Fruit fly (Drosophila melanogaster) whole organism, embryonic: ENCODE measurements around the gene CG15141.

Source experiments
- ATbp ChIP-seq: fragments of 200-800 bp; sonication (Bioruptor generic); optimal IDR thresholded peaks from 2 replicates; lab custom pipeline; 2017; ENCODE audit warnings: missing biosample characterization, mild to moderate bottlenecking, missing genetic modification characterization, missing genetic modification reagents
- Antp ChIP-seq: fragments of 200-800 bp; sonication (Bioruptor generic); optimal IDR thresholded peaks from 3 replicates; lab custom pipeline; 2016; ENCODE audit warnings: missing biosample characterization, missing genetic modification characterization
- BEAF-32 ChIP-seq: fragments of 200-800 bp; sonication (Bioruptor generic); optimal IDR thresholded peaks from 3 replicates; lab custom pipeline; 2017; ENCODE audit warnings: missing biosample characterization, missing genetic modification characterization, mild to moderate bottlenecking, moderate library complexity, missing genetic modification reagents
- CG10274 ChIP-seq: fragments of 200-800 bp; sonication (Bioruptor generic); optimal IDR thresholded peaks from 3 replicates; lab custom pipeline; 2017; ENCODE audit warnings: missing biosample characterization, mild to moderate bottlenecking, missing genetic modification characterization
- CG10366 ChIP-seq: fragments of 200-800 bp; sonication (Bioruptor generic); IDR thresholded peaks from 2 replicates; pipeline ENCODE4 v1.3.6; 2022; ENCODE audit warnings: missing biosample characterization, missing genetic modification characterization
- CG10431 ChIP-seq: fragments of 200-800 bp; sonication (Bioruptor generic); optimal IDR thresholded peaks from 3 replicates; lab custom pipeline; 2018; ENCODE audit warnings: missing biosample characterization, mild to moderate bottlenecking, missing genetic modification characterization
- CG10565 ChIP-seq: fragments of 200-800 bp; sonication (Bioruptor generic); optimal IDR thresholded peaks from 3 replicates; lab custom pipeline; 2016; ENCODE audit warnings: missing biosample characterization, mild to moderate bottlenecking, missing genetic modification characterization
- CG11093 ChIP-seq: fragments of 200-800 bp; sonication (Bioruptor generic); IDR thresholded peaks from 3 replicates; pipeline ENCODE4 v1.3.6; 2022; ENCODE audit warnings: missing biosample characterization, missing genetic modification characterization
- CG11695 ChIP-seq: fragments of 200-800 bp; sonication (Bioruptor generic); IDR thresholded peaks from 3 replicates; pipeline ENCODE4 v1.3.6; 2022; ENCODE audit warnings: missing biosample characterization, missing genetic modification characterization
- CG12236 ChIP-seq: fragments of 200-800 bp; sonication (Bioruptor generic); optimal IDR thresholded peaks from 2 replicates; lab custom pipeline; 2016; ENCODE audit warnings: missing biosample characterization, missing genetic modification characterization
- CG13296 ChIP-seq: fragments of 200-800 bp; sonication (Bioruptor generic); optimal IDR thresholded peaks from 3 replicates; lab custom pipeline; 2018; ENCODE audit warnings: missing biosample characterization, mild to moderate bottlenecking, missing genetic modification characterization
- CG14014 ChIP-seq: fragments of 200-800 bp; sonication (Bioruptor generic); IDR thresholded peaks from 2 replicates; pipeline ENCODE4 v1.3.6; 2022; ENCODE audit warnings: missing biosample characterization, missing genetic modification characterization
- CG14050 ChIP-seq: fragments of 200-800 bp; sonication (Bioruptor generic); IDR thresholded peaks from 3 replicates; pipeline ENCODE4 v1.3.6; 2022; ENCODE audit warnings: missing biosample characterization, missing genetic modification characterization
- CG14965 ChIP-seq: fragments of 200-800 bp; sonication (Bioruptor generic); optimal IDR thresholded peaks from 2 replicates; lab custom pipeline; 2016; ENCODE audit warnings: missing biosample characterization, missing genetic modification characterization, borderline replicate concordance
- CG15269 ChIP-seq: fragments of 200-800 bp; sonication (Bioruptor generic); optimal IDR thresholded peaks from 2 replicates; lab custom pipeline; 2018; ENCODE audit warnings: missing biosample characterization, mild to moderate bottlenecking, missing genetic modification characterization, moderate library complexity
- CG16815 ChIP-seq: fragments of 200-800 bp; sonication (Bioruptor generic); optimal IDR thresholded peaks from 3 replicates; lab custom pipeline; 2017; ENCODE audit warnings: missing biosample characterization, mild to moderate bottlenecking, missing genetic modification characterization
- CG17385 ChIP-seq: fragments of 200-800 bp; sonication (Bioruptor generic); optimal IDR thresholded peaks from 3 replicates; lab custom pipeline; 2018; ENCODE audit warnings: missing biosample characterization, mild to moderate bottlenecking, missing genetic modification characterization
- CG1792 ChIP-seq: fragments of 200-800 bp; sonication (Bioruptor generic); optimal IDR thresholded peaks from 2 replicates; lab custom pipeline; 2016; ENCODE audit warnings: missing biosample characterization, missing genetic modification characterization
- CG7745 ChIP-seq: fragments of 200-800 bp; sonication (Bioruptor generic); optimal IDR thresholded peaks from 2 replicates; lab custom pipeline; 2018; ENCODE audit warnings: missing biosample characterization, mild to moderate bottlenecking, missing genetic modification characterization, moderate library complexity
- CG8924 ChIP-seq: fragments of 200-800 bp; optimal IDR thresholded peaks from 3 replicates; lab custom pipeline; 2019; ENCODE audit warnings: missing biosample characterization, mild to moderate bottlenecking, missing genetic modification characterization, moderate library complexity
- CG8944 ChIP-seq: fragments of 200-800 bp; sonication (Bioruptor generic); optimal IDR thresholded peaks from 3 replicates; lab custom pipeline; 2016; ENCODE audit warnings: missing biosample characterization, missing genetic modification characterization
- Dip3 ChIP-seq: fragments of 200-800 bp; sonication (Bioruptor generic); optimal IDR thresholded peaks from 3 replicates; lab custom pipeline; 2016; ENCODE audit warnings: missing biosample characterization, missing genetic modification characterization
- E2f1 ChIP-seq: fragments of 200-800 bp; sonication (Bioruptor generic); IDR thresholded peaks from 2 replicates; pipeline ENCODE4 v1.3.6; 2022; ENCODE audit warnings: missing biosample characterization, missing genetic modification characterization
- Eip74EF ChIP-seq, 2 experiments: fragments of 200-800 bp in 1 of 2; fragments of >200 bp in 1 of 2; sonication (Bioruptor generic) in 1 of 2; optimal IDR thresholded peaks; 2 replicates each; lab custom pipeline; 2017 to 2019; ENCODE audit warnings: missing biosample characterization in 2 of 2, missing genetic modification characterization in 2 of 2, mild to moderate bottlenecking in 1 of 2, moderate library complexity in 1 of 2
- Mes4 ChIP-seq: fragments of 200-800 bp; sonication (Bioruptor generic); optimal IDR thresholded peaks from 2 replicates; lab custom pipeline; 2016; ENCODE audit warnings: missing biosample characterization, missing genetic modification characterization
- Mrtf ChIP-seq: fragments of 200-800 bp; sonication (Bioruptor generic); IDR thresholded peaks from 3 replicates; pipeline ENCODE4 v1.3.6; 2022; ENCODE audit warnings: missing biosample characterization, missing genetic modification characterization
- Poxn ChIP-seq: fragments of 200-800 bp; sonication (Bioruptor generic); IDR thresholded peaks from 2 replicates; pipeline ENCODE4 v1.3.6; 2022; ENCODE audit warnings: missing biosample characterization, missing genetic modification characterization
- Rfx ChIP-seq: fragments of 200-800 bp; sonication (Bioruptor generic); IDR thresholded peaks from 2 replicates; pipeline ENCODE4 v1.3.6; 2022; ENCODE audit warnings: missing biosample characterization, missing genetic modification characterization
- Stat92E ChIP-seq, 3 experiments: fragments of >200 bp in 2 of 3; fragments of 200-800 bp in 1 of 3; sonication (Bioruptor generic) in 1 of 3; optimal IDR thresholded peaks; 2 replicates each; lab custom pipeline; 2017 to 2019; ENCODE audit warnings: missing biosample characterization in 3 of 3, missing genetic modification characterization in 3 of 3, mild to moderate bottlenecking in 1 of 3, moderate library complexity in 1 of 3
- TFAM ChIP-seq: fragments of 200-800 bp; sonication (Bioruptor generic); optimal IDR thresholded peaks from 2 replicates; lab custom pipeline; 2017; ENCODE audit warnings: missing biosample characterization, missing genetic modification characterization, inconsistent platforms
- ase ChIP-seq: fragments of 200-800 bp; sonication (Bioruptor generic); IDR thresholded peaks from 3 replicates; pipeline ENCODE4 v1.3.6; 2022; ENCODE audit warnings: missing biosample characterization, missing genetic modification characterization
- bab2 ChIP-seq: fragments of 200-800 bp; sonication (Bioruptor generic); optimal IDR thresholded peaks from 2 replicates; lab custom pipeline; 2016; ENCODE audit warnings: missing biosample characterization, missing genetic modification characterization
- da ChIP-seq: fragments of 200-800 bp; sonication (Bioruptor generic); optimal IDR thresholded peaks from 2 replicates; lab custom pipeline; 2016; ENCODE audit warnings: missing biosample characterization, missing genetic modification characterization
- ftz-f1 ChIP-seq: fragments of 200-800 bp; sonication (Bioruptor generic); optimal IDR thresholded peaks from 2 replicates; lab custom pipeline; 2016; ENCODE audit warnings: missing biosample characterization, missing genetic modification characterization
- gem ChIP-seq: fragments of 200-800 bp; sonication (Bioruptor generic); optimal IDR thresholded peaks from 2 replicates; lab custom pipeline; 2019; ENCODE audit warnings: missing biosample characterization, mild to moderate bottlenecking, missing genetic modification characterization, moderate library complexity
- grau ChIP-seq: fragments of 200-800 bp; optimal IDR thresholded peaks from 3 replicates; lab custom pipeline; 2019; ENCODE audit warnings: missing biosample characterization, mild to moderate bottlenecking, missing genetic modification characterization, moderate library complexity
- gro ChIP-seq: fragments of 200-800 bp; sonication (Bioruptor generic); optimal IDR thresholded peaks from 2 replicates; lab custom pipeline; 2016; ENCODE audit warnings: missing biosample characterization, missing genetic modification characterization
- h ChIP-seq: fragments of >200 bp; optimal IDR thresholded peaks from 2 replicates; lab custom pipeline; 2017
- her ChIP-seq: fragments of 200-800 bp; sonication (Bioruptor generic); optimal IDR thresholded peaks from 2 replicates; lab custom pipeline; 2016; ENCODE audit warnings: missing biosample characterization, missing genetic modification characterization
- hth ChIP-seq: fragments of >200 bp; optimal IDR thresholded peaks from 2 replicates; lab custom pipeline; 2017; ENCODE audit warnings: inconsistent platforms
- kni ChIP-seq: fragments of 200-800 bp; sonication (Bioruptor generic); optimal IDR thresholded peaks from 3 replicates; lab custom pipeline; 2017; ENCODE audit warnings: mild to moderate bottlenecking, missing biosample characterization, missing genetic modification reagents, missing genetic modification characterization
- mirr ChIP-seq: fragments of 200-800 bp; sonication (Bioruptor generic); optimal IDR thresholded peaks from 3 replicates; lab custom pipeline; 2018; ENCODE audit warnings: missing biosample characterization, mild to moderate bottlenecking, missing genetic modification characterization
- nerfin-1 ChIP-seq: fragments of 200-800 bp; sonication (Bioruptor generic); optimal IDR thresholded peaks from 3 replicates; lab custom pipeline; 2019; ENCODE audit warnings: missing biosample characterization, mild to moderate bottlenecking, missing genetic modification characterization, moderate library complexity
- pros ChIP-seq: fragments of 200-800 bp; sonication (Bioruptor generic); optimal IDR thresholded peaks from 3 replicates; lab custom pipeline; 2019; ENCODE audit warnings: missing biosample characterization, mild to moderate bottlenecking, missing genetic modification characterization, moderate library complexity
- psq ChIP-seq: fragments of 200-800 bp; sonication (Bioruptor generic); optimal IDR thresholded peaks from 2 replicates; lab custom pipeline; 2017; ENCODE audit warnings: missing biosample characterization, missing genetic modification characterization
- shn ChIP-seq: fragments of 200-800 bp; sonication (Bioruptor generic); optimal IDR thresholded peaks from 3 replicates; lab custom pipeline; 2016; ENCODE audit warnings: missing biosample characterization, missing genetic modification characterization
- slbo ChIP-seq: fragments of 200-800 bp; sonication (Bioruptor generic); IDR thresholded peaks from 2 replicates; pipeline ENCODE4 v1.3.6; 2022; ENCODE audit warnings: missing biosample characterization, missing genetic modification characterization
- stwl ChIP-seq: fragments of 200-800 bp; sonication (Bioruptor generic); optimal IDR thresholded peaks from 3 replicates; lab custom pipeline; 2018; ENCODE audit warnings: missing biosample characterization, mild to moderate bottlenecking, missing genetic modification characterization, moderate library complexity
- tap ChIP-seq: fragments of 200-800 bp; optimal IDR thresholded peaks from 3 replicates; lab custom pipeline; 2019; ENCODE audit warnings: missing biosample characterization, mild to moderate bottlenecking, missing genetic modification characterization, moderate library complexity
- zfh1 ChIP-seq: fragments of 200-800 bp; sonication (Bioruptor generic); IDR thresholded peaks from 3 replicates; pipeline ENCODE4 v1.3.6; 2022; ENCODE audit warnings: missing biosample characterization, missing genetic modification characterization

CG15141 gene

dm6 chr2L:17449608-17450504, 39.4 kb downstream of the CG15141 start, which contains the start of gene dl (continued):
- no peak for TF ChIP-seq CG10431
- no peak for TF ChIP-seq gro (GFP tag; lab: Kevin White, UChicago)
- no peak for TF ChIP-seq hth (lab: Kevin White, UChicago)
- TF ChIP-seq nerfin-1 (tag; lab: Kevin White, UChicago) = no peak
- TF ChIP-seq CG7745 (tag; lab: Kevin White, UChicago) = no peak
- TF ChIP-seq kni (GFP tag; lab: Kevin White, UChicago) = peak; percentile 75
- TF ChIP-seq CG11093 (GFP tag; lab: Robert Waterston, UW) = no peak
- TF ChIP-seq bab2 = no peak
- TF ChIP-seq CG11695 (GFP tag; lab: Robert Waterston, UW) = no peak
- no peak for TF ChIP-seq ftz-f1 (GFP tag; lab: Kevin White, UChicago)
- no peak for TF ChIP-seq shn (GFP tag; lab: Kevin White, UChicago)
- no peak for TF ChIP-seq zfh1
- TF ChIP-seq pros = no peak
- no peak for TF ChIP-seq Mrtf (GFP tag; lab: Robert Waterston, UW)
- TF ChIP-seq CG15269 (tag; lab: Kevin White, UChicago) = no peak
- no peak for TF ChIP-seq CG1792 (GFP tag; lab: Kevin White, UChicago)
- no peak for TF ChIP-seq CG14014 (GFP tag; lab: Robert Waterston, UW)
- no peak for TF ChIP-seq CG14050 (GFP tag; lab: Robert Waterston, UW)
- peak; percentile 28 for TF ChIP-seq slbo (GFP tag; lab: Robert Waterston, UW)
- TF ChIP-seq CG10366 (GFP tag; lab: Robert Waterston, UW) = no peak
- TF ChIP-seq Rfx (GFP tag; lab: Robert Waterston, UW) = peak; percentile 27; the same call in 1 of the 2 replicates
- TF ChIP-seq CG17385 (GFP tag; lab: Kevin White, UChicago) = no peak
- TF ChIP-seq stwl = peak; percentile 24
- TF ChIP-seq BEAF-32 (GFP tag; lab: Kevin White, UChicago) = peak; percentile 4
- no peak for TF ChIP-seq CG12236 (GFP tag; lab: Kevin White, UChicago)
- no peak for TF ChIP-seq CG8924 (tag; lab: Kevin White, UChicago)
- TF ChIP-seq her (GFP tag; lab: Kevin White, UChicago) = no peak
- no peak for TF ChIP-seq h (lab: Kevin White, UChicago)
- no peak; the same call in 1 of the 2 replicates for TF ChIP-seq E2f1
- TF ChIP-seq ATbp (GFP tag; lab: Kevin White, UChicago) = no peak
- peak; percentile 18 for TF ChIP-seq gem (tag; lab: Kevin White, UChicago)
- no peak for TF ChIP-seq tap (tag; lab: Kevin White, UChicago)
- no peak for TF ChIP-seq CG16815 (GFP tag; lab: Kevin White, UChicago)
- no peak for TF ChIP-seq Mes4 (GFP tag; lab: Kevin White, UChicago)
- TF ChIP-seq Dip3 (GFP tag; lab: Kevin White, UChicago) = no peak
- no peak for TF ChIP-seq TFAM (GFP tag; lab: Kevin White, UChicago)
- TF ChIP-seq mirr (GFP tag; lab: Kevin White, UChicago) = peak; percentile 21
- TF ChIP-seq Stat92E (GFP tag; optimal IDR thresholded peaks at IDR 0.05; lab: Kevin White, UChicago) = no peak
- TF ChIP-seq grau (tag; lab: Kevin White, UChicago) = no peak
- TF ChIP-seq CG10565 (GFP tag; lab: Kevin White, UChicago) = no peak
- TF ChIP-seq Eip74EF (GFP tag; optimal IDR thresholded peaks at IDR 0.05; lab: Kevin White, UChicago) = no peak
- TF ChIP-seq CG13296 (GFP tag; lab: Kevin White, UChicago) = no peak
- TF ChIP-seq ase = no peak
- no peak for TF ChIP-seq CG8944 (GFP tag; lab: Kevin White, UChicago)
- no peak for TF ChIP-seq psq
- no peak for TF ChIP-seq da (GFP tag; lab: Kevin White, UChicago)
- TF ChIP-seq CG10274 (GFP tag; lab: Kevin White, UChicago) = no peak
- no peak for TF ChIP-seq Poxn (GFP tag; lab: Robert Waterston, UW)
- no peak for TF ChIP-seq Antp (GFP tag; lab: Kevin White, UChicago)
- TF ChIP-seq CG14965 (GFP tag; lab: Kevin White, UChicago) = no peak
